Worm (Caenorhabditis elegans) whole organism, early embryonic: Measurements from ENCODE around the gene F14F8.8.

Experiments used
- F13C5.2 ChIP-seq: sonication (generic microtip); optimal IDR thresholded peaks from 2 replicates; lab custom pipeline; 2017; ENCODE audit warnings: mild to moderate bottlenecking, missing genetic modification characterization, inconsistent platforms, missing compliant biosample characterization
- ama-1 ChIP-seq: fragments of 150-350 bp; optimal IDR thresholded peaks from 2 replicates; lab custom pipeline; 2014
- ceh-13 ChIP-seq: fragments of 200-800 bp; sonication (Bioruptor generic); optimal IDR thresholded peaks from 2 replicates; lab custom pipeline; 2018; ENCODE audit warnings: mild to moderate bottlenecking, missing genetic modification characterization, missing compliant biosample characterization
- ets-7 ChIP-seq: sonication (generic microtip); optimal IDR thresholded peaks from 2 replicates; lab custom pipeline; 2016; ENCODE audit warnings: missing genotype, missing genetic modification characterization, missing compliant biosample characterization
- hmbx-1 ChIP-seq: sonication (generic microtip); optimal IDR thresholded peaks from 2 replicates; lab custom pipeline; 2016; ENCODE audit warnings: mild to moderate bottlenecking, missing genetic modification characterization, missing compliant biosample characterization
- hmg-4 ChIP-seq: fragments of 200-800 bp; sonication (Bioruptor generic); optimal IDR thresholded peaks from 2 replicates; lab custom pipeline; 2018; ENCODE audit warnings: mild to moderate bottlenecking, missing genetic modification characterization, missing compliant biosample characterization
- sea-1 ChIP-seq: fragments of 200-800 bp; sonication (Bioruptor generic); conservative IDR thresholded peaks from 2 replicates; pipeline ENCODE4 v1.3.6; 2022; ENCODE audit warnings: missing genetic modification characterization, missing compliant biosample characterization
- tra-4 ChIP-seq: sonication (generic microtip); optimal IDR thresholded peaks from 2 replicates; lab custom pipeline; 2017; ENCODE audit warnings: missing genetic modification characterization, missing compliant biosample characterization

DNA sequence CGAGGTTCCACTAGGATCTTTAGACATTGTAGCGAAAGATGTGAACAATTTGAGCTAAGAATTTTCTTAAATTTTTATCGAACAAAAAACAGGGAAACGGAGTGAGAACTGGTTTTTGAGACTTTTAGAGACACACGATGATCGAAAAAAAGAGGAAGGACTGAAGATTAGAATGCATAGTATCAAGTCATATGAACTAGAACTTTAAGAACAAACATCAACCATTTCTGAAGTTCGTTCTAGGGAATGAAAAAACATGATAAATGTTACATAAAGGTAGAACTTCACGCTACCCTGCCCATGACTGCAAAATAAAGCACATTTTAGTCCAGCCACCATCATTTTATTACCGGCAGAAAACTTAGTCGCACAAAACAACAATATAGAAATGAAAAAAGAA is 25.7 kb downstream of the F14F8.8 start, which contains the start of gene W06G6.9:
- no peak for TF ChIP-seq tra-4
- no peak for TF ChIP-seq F13C5.2 (tag; lab: Kevin White, UChicago)
- TF ChIP-seq sea-1, result no peak
- no peak for TF ChIP-seq hmbx-1 (tag; lab: Kevin White, UChicago)
- TF ChIP-seq hmg-4, result no peak
- TF ChIP-seq ets-7, result no peak
- no peak for TF ChIP-seq ceh-13
- no peak for TF ChIP-seq ama-1
